Fruit fly (Drosophila melanogaster) whole organism, prepupa: ENCODE results near the gene CG43116.

ENCODE experiments used
- CG16779 ChIP-seq: fragments of 200-800 bp; sonication (Bioruptor generic); optimal IDR thresholded peaks from 3 replicates; lab custom pipeline; 2017; ENCODE audit warnings: missing biosample characterization, mild to moderate bottlenecking, missing genetic modification characterization
- CG4318 ChIP-seq: fragments of 200-800 bp; sonication (Bioruptor generic); optimal IDR thresholded peaks from 3 replicates; lab custom pipeline; 2017; ENCODE audit warnings: missing biosample characterization, mild to moderate bottlenecking, missing genetic modification characterization
- CG6808 ChIP-seq: fragments of 200-800 bp; sonication (Bioruptor generic); optimal IDR thresholded peaks from 3 replicates; lab custom pipeline; 2017; ENCODE audit warnings: missing biosample characterization, missing genetic modification characterization, mild to moderate bottlenecking, moderate library complexity, missing genetic modification reagents
- CG6854 ChIP-seq: fragments of 200-800 bp; sonication (Bioruptor generic); optimal IDR thresholded peaks from 2 replicates; lab custom pipeline; 2017; ENCODE audit warnings: missing biosample characterization, mild to moderate bottlenecking, missing genetic modification characterization
- OdsH ChIP-seq: fragments of 200-800 bp; sonication (Bioruptor generic); optimal IDR thresholded peaks from 3 replicates; lab custom pipeline; 2016; ENCODE audit warnings: missing biosample characterization, missing genetic modification characterization
- Sox102F ChIP-seq: fragments of 200-800 bp; sonication (Bioruptor generic); optimal IDR thresholded peaks from 2 replicates; lab custom pipeline; 2016; ENCODE audit warnings: missing biosample characterization, mild to moderate bottlenecking, missing genetic modification characterization
- cyc ChIP-seq: fragments of 200-800 bp; sonication (Bioruptor generic); optimal IDR thresholded peaks from 3 replicates; lab custom pipeline; 2016; ENCODE audit warnings: missing biosample characterization, missing genetic modification characterization
- dsx ChIP-seq: fragments of 200-800 bp; optimal IDR thresholded peaks from 3 replicates; lab custom pipeline; 2019; ENCODE audit warnings: missing biosample characterization, mild to moderate bottlenecking, missing genetic modification characterization, moderate library complexity; ENCODE audit not compliant: poor library complexity, severe bottlenecking
- lz ChIP-seq: fragments of 200-800 bp; sonication (Bioruptor generic); optimal IDR thresholded peaks from 3 replicates; lab custom pipeline; 2016; ENCODE audit warnings: missing biosample characterization, missing genetic modification characterization
- topi ChIP-seq: fragments of 200-800 bp; sonication (Bioruptor generic); optimal IDR thresholded peaks from 3 replicates; lab custom pipeline; 2016; ENCODE audit warnings: missing biosample characterization, missing genetic modification characterization
- vri ChIP-seq: fragments of 200-800 bp; sonication (Bioruptor generic); optimal IDR thresholded peaks from 3 replicates; lab custom pipeline; 2016; ENCODE audit warnings: missing biosample characterization, mild to moderate bottlenecking, missing genetic modification characterization

- TF ChIP-seq vri: no peak
- no peak for TF ChIP-seq CG4318
- TF ChIP-seq cyc (GFP tag; lab: Kevin White, UChicago): no peak
- TF ChIP-seq dsx: no peak
- no peak for TF ChIP-seq CG16779
- TF ChIP-seq OdsH (GFP tag; lab: Kevin White, UChicago): no peak
- no peak for TF ChIP-seq topi (GFP tag; lab: Kevin White, UChicago)
- no peak for TF ChIP-seq Sox102F (GFP tag; lab: Kevin White, UChicago)
- TF ChIP-seq CG6808 (GFP tag; lab: Kevin White, UChicago): no peak
- no peak for TF ChIP-seq lz
- no peak for TF ChIP-seq CG6854 (GFP tag; lab: Kevin White, UChicago)
These were observed 43.1 kb upstream of the CG43116 start for dm6 chr3R:26039793-26040335.
